Fruit fly (Drosophila melanogaster) whole organism, wandering third instar larva: ENCODE measurements around the gene dpr9.

ENCODE experiments used
- Dfd ChIP-seq: fragments of >200 bp; optimal IDR thresholded peaks from 2 replicates; lab custom pipeline; 2017; ENCODE audit warnings: missing biosample characterization, missing genetic modification characterization
- Dif ChIP-seq: fragments of 200-275, 200-300 bp; sonication (Bioruptor generic); optimal IDR thresholded peaks from 2 replicates; lab custom pipeline; 2018; ENCODE audit warnings: missing biosample characterization, missing genetic modification characterization; ENCODE audit not compliant: partially characterized antibody
- Myc ChIP-seq: fragments of >200 bp; optimal IDR thresholded peaks from 2 replicates; lab custom pipeline; 2017

- no peak for TF ChIP-seq Dif (GFP tag; lab: Kevin White, UChicago)
- TF ChIP-seq Dfd = no peak
- TF ChIP-seq Myc (lab: Kevin White, UChicago) = no peak
Observed at dm6 chr3R:15092784-15093183, 15.8 kb upstream of the dpr9 start.
